Worm (Caenorhabditis elegans): Measurements from ENCODE around the gene C34F6.12.

C34F6.12 gene

DNA sequence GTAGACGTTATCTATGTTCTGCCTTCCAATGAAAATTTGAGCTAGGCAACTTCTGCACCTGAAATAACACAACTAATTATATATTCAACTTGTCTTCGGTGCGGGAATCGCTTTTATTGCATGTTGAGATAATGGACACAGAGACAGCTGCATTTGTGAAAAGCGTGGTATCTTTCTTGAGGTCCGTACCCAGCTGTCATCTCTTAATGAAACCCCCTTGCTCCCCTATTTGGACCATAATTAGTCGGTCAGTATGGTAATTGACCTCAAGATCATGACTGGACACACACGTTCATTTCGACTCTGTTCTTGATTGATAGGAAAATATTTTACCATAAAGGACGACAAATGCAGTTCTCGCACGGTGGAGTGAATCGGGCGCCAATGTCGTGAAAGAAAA, 15.1 kb downstream of the C34F6.12 start:
- peak; percentile 37 for TF ChIP-seq ceh-43 (GFP tag; optimal IDR thresholded peaks at IDR 0.05)
- TF ChIP-seq ham-2 (GFP tag; optimal IDR thresholded peaks at IDR 0.05), result no peak
- TF ChIP-seq ces-1 (GFP tag; optimal IDR thresholded peaks at IDR 0.05), result peak; percentile 71
- no peak for TF ChIP-seq mls-2 (tag; optimal IDR thresholded peaks at IDR 0.05)
- TF ChIP-seq cnd-1 (tag; optimal IDR thresholded peaks at IDR 0.05), result peak; percentile 76
- TF ChIP-seq lin-32 (GFP tag; optimal IDR thresholded peaks at IDR 0.05), result peak; percentile 44
- TF ChIP-seq drap-1 (GFP tag; optimal IDR thresholded peaks at IDR 0.05), result no peak
- no peak for TF ChIP-seq unc-62 (GFP tag; optimal IDR thresholded peaks at IDR 0.05)
- TF ChIP-seq lsy-2 (tag; optimal IDR thresholded peaks at IDR 0.05), result no peak
- no peak for TF ChIP-seq nhr-237 (tag; optimal IDR thresholded peaks at IDR 0.05)
- peak; percentile 82 for TF ChIP-seq nhr-2 (tag; optimal IDR thresholded peaks at IDR 0.05)
- TF ChIP-seq zip-8 (tag; optimal IDR thresholded peaks at IDR 0.05), result no peak

DNA sequence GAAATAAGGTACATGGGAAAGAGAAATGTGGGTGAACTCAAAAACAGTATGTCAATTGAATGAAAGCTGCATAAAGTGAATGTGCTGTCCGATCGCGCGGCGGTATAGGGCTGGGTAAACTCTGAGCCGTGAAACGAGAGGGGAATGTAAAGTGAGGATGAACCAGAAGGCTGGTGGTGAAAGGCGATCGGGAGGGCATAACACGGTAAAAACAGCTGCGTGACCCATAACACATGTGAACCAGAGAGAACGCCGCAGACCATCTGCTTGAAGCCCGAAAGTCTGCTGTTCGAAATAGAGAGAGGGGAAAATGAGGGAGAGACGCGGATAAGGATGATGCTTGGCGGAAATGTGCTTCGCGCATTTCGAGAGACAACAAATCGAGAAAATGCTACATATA, 16.1 kb downstream of the C34F6.12 start:
- no peak for TF ChIP-seq lsy-2 (tag; optimal IDR thresholded peaks at IDR 0.05)
- no peak for TF ChIP-seq mep-1 (tag; optimal IDR thresholded peaks at IDR 0.05)
- TF ChIP-seq ztf-11 (tag; optimal IDR thresholded peaks at IDR 0.05), result peak; percentile 46
- no peak for TF ChIP-seq ceh-43 (GFP tag; optimal IDR thresholded peaks at IDR 0.05)
- peak; percentile 6 for TF ChIP-seq sem-2 (GFP tag; optimal IDR thresholded peaks at IDR 0.05)
- peak; percentile 65 for TF ChIP-seq lin-32 (GFP tag; optimal IDR thresholded peaks at IDR 0.05)
- peak; percentile 60 for TF ChIP-seq hlh-1 (tag; optimal IDR thresholded peaks at IDR 0.05)
- TF ChIP-seq nhr-76 (tag; optimal IDR thresholded peaks at IDR 0.05), result no peak
- TF ChIP-seq cnd-1 (tag; optimal IDR thresholded peaks at IDR 0.05), result peak; percentile 78

DNA sequence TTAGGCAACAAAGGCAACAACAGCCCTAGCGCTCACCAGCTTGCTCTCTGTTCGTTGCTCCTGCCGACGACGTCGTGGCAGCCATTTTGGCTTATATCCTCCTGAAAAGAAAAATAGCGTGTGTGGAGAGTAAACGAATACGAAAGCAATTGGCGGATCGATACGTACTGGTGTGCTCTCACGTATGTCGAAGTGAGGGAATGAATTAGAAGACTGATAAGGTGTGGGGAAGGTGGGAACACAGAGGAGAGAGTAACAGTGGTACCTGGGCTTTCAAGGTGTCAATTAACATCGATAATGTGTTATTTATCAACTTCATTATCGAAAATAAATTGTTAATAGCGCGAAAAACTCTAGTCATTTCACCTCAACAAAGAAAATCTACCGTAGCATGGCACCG, 17.7 kb downstream of the C34F6.12 start, which contains the start of gene C34F6.5:
Gene C34F6.5, minus strand, starts transcription at position 101 of the 400 bp plus-strand sequence.
- TF ChIP-seq mls-2 (tag; optimal IDR thresholded peaks at IDR 0.05), result no peak
- no peak for TF ChIP-seq nhr-237 (tag; optimal IDR thresholded peaks at IDR 0.05)

DNA sequence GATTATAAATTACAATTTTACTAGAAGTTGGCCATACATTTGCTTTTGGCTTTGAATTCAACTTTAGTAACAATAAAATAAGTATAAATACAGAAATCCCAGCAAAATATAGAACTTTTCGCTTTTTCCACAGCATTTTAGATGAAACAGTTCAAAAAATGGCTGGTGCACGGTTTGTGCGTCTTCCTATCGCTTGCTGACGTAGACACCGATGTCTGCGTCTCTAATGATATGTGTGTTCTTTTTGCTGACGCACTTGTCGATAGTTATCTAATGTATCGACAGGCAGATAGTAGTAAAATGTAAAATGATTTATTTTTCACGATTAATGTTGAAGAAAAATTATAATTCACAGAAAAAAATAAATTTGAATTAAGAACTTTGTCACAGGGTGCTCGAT, 19.5 kb downstream of the C34F6.12 start, which contains the start of gene hst-2:
Gene hst-2, minus strand, starts transcription at position 203 of the 400 bp plus-strand sequence.
- TF ChIP-seq nhr-28 (tag; optimal IDR thresholded peaks at IDR 0.05), result no peak
- TF ChIP-seq elt-3 (tag; optimal IDR thresholded peaks at IDR 0.05), result peak; percentile 2
- no peak for TF ChIP-seq snpc-4 (tag; optimal IDR thresholded peaks at IDR 0.05)
- TF ChIP-seq flh-1 (GFP tag; optimal IDR thresholded peaks at IDR 0.05), result no peak
- peak; percentile 25 for TF ChIP-seq cnd-1 (tag; optimal IDR thresholded peaks at IDR 0.05)
- TF ChIP-seq drap-1 (GFP tag; optimal IDR thresholded peaks at IDR 0.05), result peak; percentile 27
- TF ChIP-seq ztf-11 (tag; optimal IDR thresholded peaks at IDR 0.05), result no peak
- TF ChIP-seq bed-3 (GFP tag; optimal IDR thresholded peaks at IDR 0.05), result peak; percentile 2
- TF ChIP-seq sem-2 (GFP tag; optimal IDR thresholded peaks at IDR 0.05), result no peak
- TF ChIP-seq ceh-43 (GFP tag; optimal IDR thresholded peaks at IDR 0.05), result no peak
- peak; percentile 10 for TF ChIP-seq mls-2 (tag; optimal IDR thresholded peaks at IDR 0.05)
- TF ChIP-seq zip-8 (tag; optimal IDR thresholded peaks at IDR 0.05), result no peak
- peak; percentile 14 for TF ChIP-seq blmp-1 (tag; optimal IDR thresholded peaks at IDR 0.05)
- peak; percentile 59 for TF ChIP-seq ceh-39 (tag; optimal IDR thresholded peaks at IDR 0.05)
- TF ChIP-seq elt-1 (tag; optimal IDR thresholded peaks at IDR 0.05; ENCODE audit: borderline replicate concordance, insufficient read depth), result no peak
- TF ChIP-seq ces-1 (GFP tag; optimal IDR thresholded peaks at IDR 0.05), result peak; percentile 52
- TF ChIP-seq unc-120 (tag; optimal IDR thresholded peaks at IDR 0.05; ENCODE audit: poor library complexity, severe bottlenecking), result peak; percentile 2
- TF ChIP-seq sptf-1 (tag; optimal IDR thresholded peaks at IDR 0.05), result peak; percentile 50
- TF ChIP-seq mep-1 (tag; optimal IDR thresholded peaks at IDR 0.05), result peak; percentile 89
- TF ChIP-seq lsy-2 (tag; optimal IDR thresholded peaks at IDR 0.05), result peak; percentile 20
- TF ChIP-seq nhr-2 (tag; optimal IDR thresholded peaks at IDR 0.05), result peak; percentile 55
- peak; percentile 48 for TF ChIP-seq unc-62 (GFP tag; optimal IDR thresholded peaks at IDR 0.05)
- TF ChIP-seq lin-13 (tag; optimal IDR thresholded peaks at IDR 0.05), result peak; percentile 64
- TF ChIP-seq nhr-76 (tag; optimal IDR thresholded peaks at IDR 0.05), result no peak
- peak; percentile 59 for TF ChIP-seq pha-4 (tag; optimal IDR thresholded peaks at IDR 0.05)
- TF ChIP-seq ceh-83 (GFP tag; optimal IDR thresholded peaks at IDR 0.05), result no peak
- peak; percentile 48 for TF ChIP-seq hlh-1 (tag; optimal IDR thresholded peaks at IDR 0.05)
- TF ChIP-seq mab-5 (tag; optimal IDR thresholded peaks at IDR 0.05), result no peak
- TF ChIP-seq M03D4.4 (tag; optimal IDR thresholded peaks at IDR 0.05), result peak; percentile 40
- TF ChIP-seq nhr-237 (tag; optimal IDR thresholded peaks at IDR 0.05), result peak; percentile 43

DNA sequence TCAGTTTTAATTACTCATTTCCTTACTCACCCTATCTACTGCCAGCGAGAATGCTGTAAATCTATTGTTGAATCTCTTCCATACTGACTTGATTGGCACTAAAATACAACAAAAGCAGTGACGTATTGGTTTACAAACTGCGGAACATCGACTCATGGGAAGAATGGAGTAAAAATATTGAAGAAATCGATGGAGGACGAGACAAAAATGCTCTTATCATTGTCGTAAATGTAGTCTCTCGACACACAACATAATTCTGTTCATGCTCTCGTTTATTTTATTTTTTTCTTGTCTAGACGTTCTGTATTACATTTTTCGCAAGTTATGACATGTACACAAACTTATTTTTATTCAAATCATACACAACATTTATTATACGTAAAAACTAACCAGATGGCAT, 22.7 kb downstream of the C34F6.12 start, which contains the start of gene C34F6.11:
Gene C34F6.11, minus strand, starts transcription at position 160 of the 400 bp plus-strand sequence.
- no peak for TF ChIP-seq nhr-237 (tag; optimal IDR thresholded peaks at IDR 0.05)
- TF ChIP-seq ceh-39 (tag; optimal IDR thresholded peaks at IDR 0.05), result no peak
- TF ChIP-seq blmp-1 (tag; optimal IDR thresholded peaks at IDR 0.05), result no peak
- no peak for TF ChIP-seq ham-2 (GFP tag; optimal IDR thresholded peaks at IDR 0.05)
- no peak for TF ChIP-seq bed-3 (GFP tag; optimal IDR thresholded peaks at IDR 0.05)
- TF ChIP-seq elt-3 (tag; optimal IDR thresholded peaks at IDR 0.05), result no peak
- TF ChIP-seq mep-1 (tag; optimal IDR thresholded peaks at IDR 0.05), result no peak
- no peak for TF ChIP-seq lsy-2 (tag; optimal IDR thresholded peaks at IDR 0.05)
- TF ChIP-seq drap-1 (GFP tag; optimal IDR thresholded peaks at IDR 0.05), result no peak
- TF ChIP-seq ceh-43 (GFP tag; optimal IDR thresholded peaks at IDR 0.05), result no peak
- TF ChIP-seq mls-2 (tag; optimal IDR thresholded peaks at IDR 0.05), result no peak
- TF ChIP-seq pha-4 (tag; optimal IDR thresholded peaks at IDR 0.05), result no peak
- no peak for TF ChIP-seq nhr-12 (tag; optimal IDR thresholded peaks at IDR 0.05)
- no peak for TF ChIP-seq tbx-8 (GFP tag; optimal IDR thresholded peaks at IDR 0.05)
- TF ChIP-seq sem-2 (GFP tag; optimal IDR thresholded peaks at IDR 0.05), result no peak
- TF ChIP-seq hlh-1 (tag; optimal IDR thresholded peaks at IDR 0.05), result no peak
- no peak for TF ChIP-seq unc-120 (tag; optimal IDR thresholded peaks at IDR 0.05; ENCODE audit: poor library complexity, severe bottlenecking)
- TF ChIP-seq sptf-1 (tag; optimal IDR thresholded peaks at IDR 0.05), result no peak
- no peak for TF ChIP-seq cnd-1 (tag; optimal IDR thresholded peaks at IDR 0.05)
- no peak for TF ChIP-seq ces-1 (GFP tag; optimal IDR thresholded peaks at IDR 0.05)
